Fruit fly (Drosophila melanogaster) S2 (cell line): ENCODE data around the gene CG32037.

Source experiments
- CG8478 ChIP-seq: fragments of >200 bp; optimal IDR thresholded peaks from 2 replicates; lab custom pipeline; 2018
- CTCF ChIP-seq, 2 experiments: fragments of >200 bp; optimal IDR thresholded peaks; 2 replicates each; lab custom pipeline; 2018

The CG32037 gene

DNA sequence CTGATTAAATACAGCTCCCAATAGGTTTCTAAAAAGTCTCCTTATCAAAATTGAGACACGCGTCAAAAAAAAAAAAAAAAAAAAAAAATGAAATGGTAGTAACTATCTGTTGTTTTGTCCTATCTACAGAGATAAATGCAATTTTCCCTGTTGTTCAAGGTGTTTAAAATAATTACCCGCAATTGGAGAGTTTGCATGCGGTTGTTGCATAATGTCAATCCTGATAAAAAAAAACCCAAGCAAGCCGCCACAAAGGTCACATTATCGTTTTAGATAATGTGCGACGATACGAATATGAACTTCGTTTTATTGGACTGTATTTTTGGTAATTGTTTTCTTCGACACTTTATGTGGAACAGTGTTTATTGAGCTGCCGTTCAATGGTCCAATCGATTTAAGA, 10.8 kb upstream of the CG32037 start:
- no peak for TF ChIP-seq CG8478
- TF ChIP-seq CTCF (optimal IDR thresholded peaks at IDR 0.05; lab: Kevin White, UChicago), result no peak

DNA sequence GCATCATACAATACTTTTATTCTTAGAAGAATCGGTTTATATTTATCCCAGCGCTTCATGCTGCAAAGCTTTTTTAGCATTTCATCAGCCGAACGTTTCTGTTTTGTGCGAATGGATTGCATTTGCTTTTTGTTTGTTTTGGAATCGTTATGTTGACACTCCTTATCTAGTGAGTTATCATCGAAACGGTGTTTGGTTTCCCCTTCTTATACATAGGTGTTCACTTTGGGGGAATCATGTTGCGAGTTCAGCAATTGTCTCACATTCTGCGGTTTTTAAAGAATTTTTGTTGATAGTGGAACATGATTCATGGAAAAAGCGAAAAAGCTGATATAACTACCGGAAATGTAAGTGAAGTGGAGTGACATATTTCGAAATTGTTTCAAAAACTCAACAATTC, 10.3 kb upstream of the CG32037 start:
- TF ChIP-seq CG8478 (no peak), CTCF (optimal IDR thresholded peaks at IDR 0.05; lab: Kevin White, UChicago) (no peak)

DNA sequence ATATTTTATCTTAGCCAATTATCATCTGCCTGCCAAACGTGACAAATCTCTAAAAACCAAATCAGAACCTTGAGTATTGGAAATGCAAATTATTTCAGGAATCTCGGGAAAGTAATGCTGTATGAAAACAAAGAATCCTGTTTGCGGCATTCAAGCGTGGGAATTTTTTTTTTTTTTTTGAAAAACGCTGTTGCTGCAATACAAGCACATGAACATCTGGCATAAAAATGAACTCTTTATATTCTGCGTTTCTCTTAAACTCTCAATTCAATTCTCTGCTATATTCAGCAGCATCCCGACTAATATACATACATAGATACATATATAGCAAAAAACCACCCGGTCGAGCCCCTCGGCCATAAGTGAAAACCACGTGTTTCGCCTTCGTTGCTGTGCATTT, 9.3 kb upstream of the CG32037 start:
- TF ChIP-seq CTCF (optimal IDR thresholded peaks at IDR 0.05; lab: Kevin White, UChicago) (no peak), CG8478 (no peak)

DNA sequence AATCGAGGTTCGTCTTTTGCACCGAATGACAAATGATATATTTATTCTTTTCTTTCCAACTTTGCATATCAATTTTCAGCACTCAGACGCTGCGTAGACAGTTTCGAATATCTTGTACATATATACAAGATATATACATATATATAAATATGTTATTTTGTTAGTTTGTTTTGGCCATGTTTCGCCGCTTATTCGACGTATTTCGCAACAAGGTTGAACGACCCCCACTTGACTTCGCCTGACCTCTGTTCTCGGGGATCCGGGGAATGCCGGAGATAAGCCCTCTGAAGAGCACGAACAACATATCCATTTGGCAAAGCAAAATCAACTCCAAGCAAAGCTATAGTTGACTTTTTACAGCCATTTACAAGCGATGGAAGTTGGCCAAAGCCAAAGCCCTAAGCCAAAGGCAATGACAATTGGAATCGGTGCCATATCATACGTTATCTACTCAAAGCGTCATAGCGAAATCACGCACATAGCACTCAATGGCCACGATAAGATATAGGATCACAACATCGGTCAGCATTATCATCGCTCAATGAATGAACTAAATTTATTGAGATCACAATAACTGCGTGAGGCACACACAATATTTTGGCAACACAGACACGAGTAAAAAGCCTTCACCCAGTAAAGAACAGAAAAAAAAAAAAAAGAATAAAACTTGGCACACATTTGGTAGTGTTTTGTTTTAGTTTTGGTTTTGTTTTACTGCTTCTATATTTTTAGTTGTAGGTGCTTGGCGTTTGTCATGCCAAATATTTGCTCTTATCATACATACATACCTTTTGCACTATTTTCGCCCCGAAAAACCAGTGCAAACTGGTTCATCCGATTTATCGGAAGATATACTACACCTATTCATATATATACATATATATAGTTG, 8.1 kb upstream of the CG32037 start:
- TF ChIP-seq CTCF (optimal IDR thresholded peaks at IDR 0.05; lab: Kevin White, UChicago) (no peak), CG8478 (no peak)

DNA sequence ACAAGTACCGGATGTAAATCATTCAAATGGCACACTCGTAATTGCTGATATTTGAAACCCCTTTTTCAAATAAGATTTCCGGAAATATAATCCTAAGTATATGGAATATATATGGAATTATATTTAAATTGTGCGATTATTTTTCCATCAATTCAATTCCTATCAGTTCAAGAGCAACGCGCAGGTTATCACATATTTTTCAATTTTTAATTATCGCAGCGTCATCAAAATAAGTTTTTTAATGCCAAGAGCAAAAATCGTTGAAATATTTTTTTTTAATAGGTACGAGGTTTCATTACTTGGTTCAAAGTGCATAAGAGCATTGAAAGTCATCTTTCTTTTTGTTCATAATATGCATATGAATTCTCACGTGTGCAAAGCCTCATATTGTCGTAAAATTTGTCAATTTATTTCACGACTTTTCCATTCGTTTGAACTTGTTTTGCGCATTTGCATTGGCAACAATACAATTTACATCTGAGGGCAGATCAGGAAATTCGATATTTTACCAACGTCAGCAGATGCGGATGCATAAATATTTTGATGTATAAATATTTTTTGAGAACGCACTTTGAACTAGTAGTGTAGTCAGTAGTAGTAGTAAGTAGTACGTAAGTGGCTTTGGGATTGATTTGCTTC, 6.1 kb upstream of the CG32037 start:
- no peak for TF ChIP-seq CG8478
- TF ChIP-seq CTCF (optimal IDR thresholded peaks at IDR 0.05; lab: Kevin White, UChicago), result no peak

DNA sequence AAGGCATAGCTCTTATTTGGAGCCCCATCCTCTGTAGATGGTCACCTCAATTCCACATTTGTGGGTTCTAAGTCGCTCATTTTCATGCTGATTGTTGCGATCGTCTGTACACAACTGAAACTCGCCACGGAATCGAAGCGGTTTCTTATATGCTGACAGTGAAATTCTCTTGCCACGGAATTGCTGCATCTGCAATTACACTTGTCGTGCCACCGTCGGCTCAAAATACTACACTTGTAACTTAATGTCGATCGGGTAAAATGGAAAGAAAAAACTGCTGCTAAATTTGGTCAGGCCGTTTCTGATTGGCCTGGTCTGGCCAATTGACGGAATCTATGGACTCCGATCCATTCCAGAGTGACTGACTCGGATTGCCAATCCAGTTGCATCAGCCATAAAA, 5.2 kb upstream of the CG32037 start:
- no peak for TF ChIP-seq CTCF (optimal IDR thresholded peaks at IDR 0.05; lab: Kevin White, UChicago)
- no peak for TF ChIP-seq CG8478

DNA sequence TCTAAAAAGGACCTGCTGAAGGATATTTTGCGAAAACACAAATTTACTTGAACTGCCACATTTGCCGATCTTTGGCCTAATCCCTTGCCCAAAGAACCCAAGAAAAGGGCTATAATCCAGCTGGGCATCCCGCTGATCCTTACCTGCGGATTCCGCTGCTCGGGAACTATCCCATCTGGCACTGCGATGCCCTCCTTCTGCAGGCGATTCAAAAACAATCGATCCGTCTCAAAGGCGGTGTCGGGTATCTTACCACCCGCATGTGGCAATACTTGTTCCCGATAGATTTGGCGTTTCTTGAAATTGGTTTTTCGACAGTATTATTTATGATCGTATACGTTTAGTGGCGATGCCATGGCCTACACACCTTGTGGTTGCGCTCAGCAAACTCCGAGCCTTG, 684 bp downstream of the CG32037 start:
- TF ChIP-seq CG8478 (no peak), CTCF (optimal IDR thresholded peaks at IDR 0.05; lab: Kevin White, UChicago) (no peak)

DNA sequence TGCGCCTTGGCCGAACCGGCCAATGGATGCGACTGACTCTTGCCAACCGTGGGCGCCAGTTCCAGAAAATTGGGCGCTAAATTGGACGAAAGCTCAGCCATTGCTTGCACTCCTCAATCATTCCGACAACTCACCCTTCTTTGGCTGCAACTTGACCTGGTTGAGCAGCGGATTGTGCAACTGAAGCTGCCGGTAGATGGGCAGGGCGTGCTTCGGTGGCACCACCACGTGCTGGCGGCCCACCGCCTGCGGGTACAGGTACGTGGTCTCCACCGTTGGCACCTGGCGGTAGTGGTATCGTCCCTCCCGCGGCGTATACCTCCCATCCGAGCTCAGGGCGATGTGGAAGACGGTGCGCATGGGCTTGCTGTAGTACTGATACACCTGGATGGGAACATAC, 1.6 kb downstream of the CG32037 start:
- TF ChIP-seq CG8478 (no peak), CTCF (optimal IDR thresholded peaks at IDR 0.05; lab: Kevin White, UChicago) (no peak)

DNA sequence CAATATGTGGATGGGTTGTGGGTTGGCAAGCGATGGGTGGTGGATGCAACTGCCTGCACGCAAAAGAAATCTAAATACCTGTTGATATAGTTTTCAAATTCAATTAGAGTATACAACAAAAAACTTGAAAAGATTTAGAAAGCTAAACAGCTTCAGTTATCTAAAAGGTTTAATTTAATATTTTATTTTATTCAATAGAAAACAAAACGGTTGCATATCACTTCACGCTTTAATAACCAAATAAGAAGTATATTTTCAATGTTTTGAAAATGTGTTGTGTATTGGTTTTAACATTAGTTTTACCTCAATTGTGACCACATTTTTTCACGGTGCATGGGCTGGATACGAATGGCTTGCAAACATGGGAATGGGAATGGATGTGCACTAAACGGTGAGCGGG, 2.4 kb downstream of the CG32037 start:
- TF ChIP-seq CG8478 (no peak), CTCF (optimal IDR thresholded peaks at IDR 0.05; lab: Kevin White, UChicago) (no peak)

DNA sequence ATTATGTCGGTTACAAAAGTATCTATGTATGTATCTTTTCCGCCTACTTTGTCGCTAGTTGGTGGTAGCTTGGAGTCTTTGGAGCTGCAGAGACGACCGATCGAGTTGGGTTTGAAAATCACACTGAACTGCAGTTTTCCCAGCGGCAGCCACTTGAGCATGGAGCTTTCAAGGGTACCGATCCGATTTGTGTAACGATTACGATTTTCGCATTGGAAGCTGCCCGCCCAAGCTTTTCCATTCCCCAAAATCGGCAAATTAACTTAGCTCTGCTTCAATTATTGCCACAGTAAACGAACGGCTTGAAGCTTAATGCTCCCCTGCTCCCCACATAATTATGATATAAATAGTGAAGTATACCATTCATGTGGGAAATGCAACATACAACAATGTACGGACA, 2.9 kb downstream of the CG32037 start, which contains the start of gene CG32036:
TSS of gene CG32036 (minus strand) at position 101 of the 400 bp plus-strand sequence.
- no peak for TF ChIP-seq CG8478
- no peak for TF ChIP-seq CTCF (optimal IDR thresholded peaks at IDR 0.05; lab: Kevin White, UChicago)

DNA sequence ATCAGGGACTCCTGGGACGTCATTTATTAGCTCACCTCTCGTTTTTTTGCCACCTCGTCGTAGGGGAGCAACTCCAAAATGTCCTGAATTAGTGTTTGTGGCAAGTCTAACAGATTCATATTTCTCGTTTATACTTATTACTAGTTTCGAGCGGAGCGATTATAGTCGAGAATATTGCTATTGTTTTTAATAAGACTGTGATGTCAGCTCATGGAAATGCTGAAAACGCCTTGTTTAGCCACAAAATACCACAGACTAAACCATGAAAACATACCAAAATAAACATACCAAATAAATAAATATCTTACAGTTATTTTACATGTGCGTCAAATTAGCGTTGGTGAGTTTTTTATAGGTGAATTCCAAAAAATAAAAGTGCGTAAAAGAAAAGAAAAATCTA, 4.4 kb downstream of the CG32037 start, which contains the start of gene pall:
TSS of gene pall (minus strand) at position 205 of the 400 bp plus-strand sequence.
- peak in 1 of 2 experiments; percentile 6 for TF ChIP-seq CTCF (optimal IDR thresholded peaks at IDR 0.05; lab: Kevin White, UChicago)
- TF ChIP-seq CG8478, result no peak

DNA sequence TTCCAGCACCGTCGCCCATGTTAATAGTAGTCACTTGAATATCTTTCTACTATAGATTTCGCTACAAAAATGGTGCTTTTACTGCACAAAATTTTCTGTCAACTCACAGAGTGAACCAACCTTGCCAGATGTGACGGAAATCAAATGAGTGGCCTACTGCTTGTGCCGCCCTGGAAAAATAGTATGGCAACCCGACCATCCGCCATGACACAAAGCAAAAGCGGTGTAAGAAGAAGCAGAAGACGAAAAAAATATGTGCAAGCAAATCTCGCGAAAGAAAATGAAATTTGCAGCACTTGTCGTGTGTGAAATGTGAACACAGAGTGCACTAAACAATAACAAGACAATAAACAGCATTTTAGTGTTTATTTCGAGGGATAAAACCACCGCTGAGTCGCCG, 15.2 kb downstream of the CG32037 start, which contains the start of the genes Uch-L5 and Jarid2:
TSS of gene Uch-L5 (minus strand) at position 137 of the 400 bp plus-strand sequence.
TSS of gene Jarid2 (plus strand) at position 210 of the 400 bp plus-strand sequence.
- TF ChIP-seq CG8478 (no peak), CTCF (optimal IDR thresholded peaks at IDR 0.05; lab: Kevin White, UChicago) (peak; percentile 11 to 47)

DNA sequence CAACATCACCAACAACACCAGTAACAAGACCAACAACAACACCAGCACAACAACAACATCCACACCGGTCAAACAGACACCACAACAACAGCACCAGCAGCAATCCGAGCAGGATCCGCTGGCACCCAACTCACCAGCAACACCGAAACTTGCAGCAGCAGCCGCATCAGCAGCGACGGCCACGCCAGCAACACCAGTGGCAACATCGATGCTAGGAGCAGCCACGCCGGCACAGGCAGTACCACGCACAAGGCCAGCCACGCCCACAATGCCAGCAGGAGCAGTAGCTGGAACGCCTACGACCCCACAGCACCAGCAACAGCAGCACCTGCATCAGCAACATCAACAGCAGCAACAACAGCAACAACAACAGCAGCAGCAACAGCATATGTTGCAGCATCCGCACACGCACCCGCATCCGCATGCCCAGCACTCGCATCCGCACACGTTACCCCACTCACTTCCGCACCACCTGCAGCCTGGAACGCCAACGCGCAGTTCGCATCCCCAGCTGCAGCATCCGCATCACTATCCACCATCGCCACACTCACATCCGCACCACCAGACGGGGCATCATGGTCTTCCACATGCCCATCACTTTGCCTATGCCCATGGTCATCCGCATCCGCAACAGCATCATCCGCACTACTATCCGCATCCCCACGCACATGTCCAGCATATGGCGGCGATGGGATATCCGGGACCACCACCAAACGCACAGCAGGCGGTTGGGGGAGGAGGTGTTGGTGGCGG, 20.7 kb downstream of the CG32037 start:
- TF ChIP-seq CG8478, result no peak
- TF ChIP-seq CTCF (optimal IDR thresholded peaks at IDR 0.05; lab: Kevin White, UChicago), result no peak

DNA sequence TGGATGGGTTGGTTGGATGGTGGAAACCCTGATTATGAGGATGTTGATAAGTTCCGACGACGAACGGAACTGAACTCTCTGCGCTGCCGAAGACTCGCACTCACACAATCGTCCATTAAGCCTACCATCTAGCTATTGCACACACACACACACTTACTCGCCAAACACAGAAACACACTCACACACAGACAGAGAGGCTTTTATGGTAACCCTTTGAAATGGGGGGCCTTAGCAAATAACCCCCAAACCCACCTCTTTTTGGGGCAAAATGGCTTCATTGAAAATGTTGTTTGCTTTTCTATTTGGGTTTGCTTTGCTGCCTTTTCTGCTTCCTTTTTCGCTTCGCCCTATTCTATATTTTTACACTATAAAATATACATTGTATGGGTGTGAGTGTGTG, 22.9 kb downstream of the CG32037 start:
- TF ChIP-seq CTCF (optimal IDR thresholded peaks at IDR 0.05; lab: Kevin White, UChicago), result no peak
- TF ChIP-seq CG8478, result no peak

DNA sequence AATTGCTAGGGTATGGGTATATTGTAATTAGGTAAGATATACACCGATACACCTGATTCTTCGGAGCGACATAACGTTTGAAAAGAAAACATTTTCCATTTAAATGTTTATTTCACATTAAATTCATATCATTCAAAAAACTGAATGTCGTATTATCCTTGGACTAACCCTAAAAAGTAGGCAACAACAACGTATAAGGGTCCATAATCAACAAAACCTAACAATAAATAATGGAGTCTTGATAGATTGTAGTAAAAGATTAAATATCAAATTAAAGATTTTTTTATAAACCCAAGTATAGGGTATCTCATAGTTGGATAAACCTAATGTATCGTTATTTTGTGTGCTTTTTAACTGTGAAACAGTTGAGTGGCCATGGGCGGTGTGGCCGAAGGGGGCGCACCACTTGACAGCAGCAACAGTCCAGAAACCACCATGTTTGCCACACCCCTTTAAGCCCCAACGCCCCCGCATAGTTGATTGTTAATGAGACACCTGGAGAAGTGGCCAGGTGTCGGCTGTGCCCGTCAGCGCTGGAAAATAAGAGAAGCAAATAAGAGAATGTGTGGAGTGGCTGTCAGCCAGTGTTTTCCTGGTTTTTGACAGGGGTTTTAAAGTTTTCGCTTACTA, 23.6 kb downstream of the CG32037 start:
- TF ChIP-seq CG8478 (no peak), CTCF (optimal IDR thresholded peaks at IDR 0.05; lab: Kevin White, UChicago) (no peak)
